Worm (Caenorhabditis elegans) whole organism, L2 larva: ENCODE data around the gene sra-3.

Source experiments
- ceh-82 ChIP-seq: fragments of 150-350 bp; optimal IDR thresholded peaks from 2 replicates; lab custom pipeline; 2014; ENCODE audit warnings: missing biosample characterization, missing genetic modification characterization
- egl-27 ChIP-seq: sonication (generic microtip); optimal IDR thresholded peaks from 3 replicates; lab custom pipeline; 2017; ENCODE audit warnings: missing biosample characterization, missing genetic modification reagents, missing genetic modification characterization
- lin-13 ChIP-seq: fragments of 150-350 bp; optimal IDR thresholded peaks from 2 replicates; lab custom pipeline; 2014; ENCODE audit warnings: missing biosample characterization, missing genetic modification reagents, missing genetic modification characterization
- unc-39 ChIP-seq: fragments of 150-350 bp; optimal IDR thresholded peaks from 2 replicates; lab custom pipeline; 2014; ENCODE audit warnings: missing biosample characterization, missing genetic modification characterization
- unc-62 ChIP-seq: fragments of 150-350 bp; optimal IDR thresholded peaks from 2 replicates; lab custom pipeline; 2014; ENCODE audit warnings: missing biosample characterization, missing genetic modification reagents, missing genetic modification characterization
- ztf-1 ChIP-seq: fragments of 200-800 bp; sonication (Bioruptor generic); conservative IDR thresholded peaks from 2 replicates; pipeline ENCODE4 v1.3.6; 2022; ENCODE audit warnings: missing genetic modification characterization, missing compliant biosample characterization
- ztf-4 ChIP-seq: fragments of 150-350 bp; optimal IDR thresholded peaks from 2 replicates; lab custom pipeline; 2014; ENCODE audit warnings: missing biosample characterization, missing genetic modification characterization

- TF ChIP-seq egl-27 (no peak), unc-62 (no peak), ztf-1 (GFP tag; lab: Robert Waterston, UW) (no peak), ceh-82 (no peak), ztf-4 (no peak), unc-39 (tag; lab: Kevin White, UChicago) (no peak), lin-13 (no peak)
Observed at ce11 chrII:9490589-9490988, 50.0 kb downstream of the sra-3 start.
